Fruit fly (Drosophila melanogaster): ENCODE measurements around the gene IntS10.

The IntS10 gene

dm6 chr3L:3790504-3790903, 16.0 kb upstream of the IntS10 start, which contains the start of gene CG32266:
Gene CG32266, plus strand, starts transcription at chr3L:3790804.
- TF ChIP-seq psq (optimal IDR thresholded peaks at IDR 0.05) (no peak), h (optimal IDR thresholded peaks at IDR 0.05) (no peak), ttk (optimal IDR thresholded peaks at IDR 0.05) (no peak), Myc (optimal IDR thresholded peaks at IDR 0.05) (no peak), insv (optimal IDR thresholded peaks at IDR 0.05) (no peak)

dm6 chr3L:3791043-3791682, 15.3 kb upstream of the IntS10 start:
- TF ChIP-seq Sin3A (optimal IDR thresholded peaks at IDR 0.05) (no peak), psq (optimal IDR thresholded peaks at IDR 0.05) (no peak), insv (optimal IDR thresholded peaks at IDR 0.05) (no peak), Myc (optimal IDR thresholded peaks at IDR 0.05) (no peak), h (optimal IDR thresholded peaks at IDR 0.05) (no peak), ttk (optimal IDR thresholded peaks at IDR 0.05) (no peak)

- TF ChIP-seq h (optimal IDR thresholded peaks at IDR 0.05) (no peak), insv (optimal IDR thresholded peaks at IDR 0.05) (no peak), psq (optimal IDR thresholded peaks at IDR 0.05) (no peak), Myc (optimal IDR thresholded peaks at IDR 0.05) (no peak), Sin3A (optimal IDR thresholded peaks at IDR 0.05) (no peak), ttk (optimal IDR thresholded peaks at IDR 0.05) (no peak)
These were observed 8.8 kb upstream of the IntS10 start for dm6 chr3L:3797681-3798080.

dm6 chr3L:3798488-3798887, 8.0 kb upstream of the IntS10 start:
- no peak for TF ChIP-seq ttk (optimal IDR thresholded peaks at IDR 0.05)
- no peak for TF ChIP-seq insv (optimal IDR thresholded peaks at IDR 0.05)
- TF ChIP-seq Sin3A (optimal IDR thresholded peaks at IDR 0.05), result no peak
- TF ChIP-seq h (optimal IDR thresholded peaks at IDR 0.05), result no peak
- no peak for TF ChIP-seq psq (optimal IDR thresholded peaks at IDR 0.05)
- TF ChIP-seq Myc (optimal IDR thresholded peaks at IDR 0.05), result no peak

dm6 chr3L:3799766-3800165, 6.7 kb upstream of the IntS10 start:
- TF ChIP-seq ttk (optimal IDR thresholded peaks at IDR 0.05) (no peak), insv (optimal IDR thresholded peaks at IDR 0.05) (no peak), Myc (optimal IDR thresholded peaks at IDR 0.05) (no peak), psq (optimal IDR thresholded peaks at IDR 0.05) (no peak)

dm6 chr3L:3801343-3801742, 5.2 kb upstream of the IntS10 start:
- TF ChIP-seq ttk (optimal IDR thresholded peaks at IDR 0.05) (no peak), insv (optimal IDR thresholded peaks at IDR 0.05) (no peak), Myc (optimal IDR thresholded peaks at IDR 0.05) (no peak), h (optimal IDR thresholded peaks at IDR 0.05) (no peak), psq (optimal IDR thresholded peaks at IDR 0.05) (no peak), Sin3A (optimal IDR thresholded peaks at IDR 0.05) (no peak)

dm6 chr3L:3801813-3802212, 4.7 kb upstream of the IntS10 start:
- TF ChIP-seq psq (optimal IDR thresholded peaks at IDR 0.05) (no peak), h (optimal IDR thresholded peaks at IDR 0.05) (no peak), Myc (optimal IDR thresholded peaks at IDR 0.05) (no peak), insv (optimal IDR thresholded peaks at IDR 0.05) (no peak), Sin3A (optimal IDR thresholded peaks at IDR 0.05) (no peak), ttk (optimal IDR thresholded peaks at IDR 0.05) (no peak)

- TF ChIP-seq h (optimal IDR thresholded peaks at IDR 0.05) (no peak), Sin3A (optimal IDR thresholded peaks at IDR 0.05) (no peak), ttk (optimal IDR thresholded peaks at IDR 0.05) (no peak), insv (optimal IDR thresholded peaks at IDR 0.05) (no peak), Myc (optimal IDR thresholded peaks at IDR 0.05) (no peak), psq (optimal IDR thresholded peaks at IDR 0.05) (no peak)
These were observed 3.8 kb upstream of the IntS10 start for dm6 chr3L:3802677-3803076.

dm6 chr3L:3809943-3810342, 3.4 kb downstream of the IntS10 start, which contains the start of gene CG32262:
Gene CG32262, minus strand, starts transcription at chr3L:3810196.
- TF ChIP-seq insv (optimal IDR thresholded peaks at IDR 0.05) (no peak), Myc (optimal IDR thresholded peaks at IDR 0.05) (no peak), h (optimal IDR thresholded peaks at IDR 0.05) (no peak), psq (optimal IDR thresholded peaks at IDR 0.05) (no peak), Sin3A (optimal IDR thresholded peaks at IDR 0.05) (no peak), ttk (optimal IDR thresholded peaks at IDR 0.05) (no peak)

- peak; percentile 2 for TF ChIP-seq psq (optimal IDR thresholded peaks at IDR 0.05)
- no peak for TF ChIP-seq ttk (optimal IDR thresholded peaks at IDR 0.05)
These were observed 4.6 kb downstream of the IntS10 start, which contains the start of the genes CG32263 and PIG-B for dm6 chr3L:3811089-3811488. Gene CG32263, minus strand, starts transcription at chr3L:3811114. Gene PIG-B, plus strand, starts transcription at chr3L:3811263.

dm6 chr3L:3814010-3814833, 7.7 kb downstream of the IntS10 start, which contains the start of gene Scsalpha1:
Gene Scsalpha1, plus strand, starts transcription at chr3L:3814211.
- TF ChIP-seq Myc (optimal IDR thresholded peaks at IDR 0.05) (no peak), insv (optimal IDR thresholded peaks at IDR 0.05) (no peak), psq (optimal IDR thresholded peaks at IDR 0.05) (no peak), ttk (optimal IDR thresholded peaks at IDR 0.05) (no peak), Sin3A (optimal IDR thresholded peaks at IDR 0.05) (no peak), h (optimal IDR thresholded peaks at IDR 0.05) (no peak)

dm6 chr3L:3816254-3816653, 9.7 kb downstream of the IntS10 start, which contains the start of gene Acp63F:
Gene Acp63F, minus strand, starts transcription at chr3L:3816354.
- no peak for TF ChIP-seq h (optimal IDR thresholded peaks at IDR 0.05)
- no peak for TF ChIP-seq insv (optimal IDR thresholded peaks at IDR 0.05)
- no peak for TF ChIP-seq ttk (optimal IDR thresholded peaks at IDR 0.05)
- no peak for TF ChIP-seq Myc (optimal IDR thresholded peaks at IDR 0.05)
- no peak for TF ChIP-seq Sin3A (optimal IDR thresholded peaks at IDR 0.05)

All from Kc167 (cell line).